Fruit fly (Drosophila melanogaster): Measurements from ENCODE around the gene twr.

dm6 chr3R:6678480-6678879, 20.8 kb downstream of the twr start, which contains the start of gene lab:
- TF ChIP-seq Eip78C (GFP tag) (no peak), Hr39 (GFP tag; optimal IDR thresholded peaks at IDR 0.05) (no peak), CG6276 (GFP tag; optimal IDR thresholded peaks at IDR 0.05) (no peak)

All from whole organism, prepupa.